Worm (Caenorhabditis elegans): ENCODE results near the gene W02D7.6.

The W02D7.6 gene

ce11 chrV:8268902-8269301 is 32.4 kb downstream of the W02D7.6 start, which contains the start of the genes asp-6 and asp-12 (continued):
- peak; percentile 28; the same call in 1 of the 2 replicates for TF ChIP-seq mdt-29 (GFP tag; IDR thresholded peaks at IDR 0.05)
- no peak for TF ChIP-seq zip-2 (tag; optimal IDR thresholded peaks at IDR 0.05)
- TF ChIP-seq D1046.2 (GFP tag; IDR thresholded peaks at IDR 0.05) = no peak
- TF ChIP-seq fos-1 (tag; optimal IDR thresholded peaks at IDR 0.05) = no peak
- no peak for TF ChIP-seq mxl-3 (GFP tag; optimal IDR thresholded peaks at IDR 0.05)
- peak in 1 of 2 experiments; percentile 12 for TF ChIP-seq unc-62 (GFP tag; optimal IDR thresholded peaks at IDR 0.05 in 1 of 2)
- no peak for TF ChIP-seq unc-62 (tag; optimal IDR thresholded peaks at IDR 0.05)
- TF ChIP-seq lin-13 (GFP tag; optimal IDR thresholded peaks at IDR 0.05) = no peak
- no peak for TF ChIP-seq ceh-20 (GFP tag; IDR thresholded peaks at IDR 0.05)
- no peak for TF ChIP-seq unc-130 (GFP tag; optimal IDR thresholded peaks at IDR 0.05)
- TF ChIP-seq F37D6.2 (tag; optimal IDR thresholded peaks at IDR 0.05) = no peak
- TF ChIP-seq dmd-8 (GFP tag; IDR thresholded peaks at IDR 0.05) = no peak
- no peak for TF ChIP-seq ctbp-1 (GFP tag; IDR thresholded peaks at IDR 0.05)
- TF ChIP-seq arid-1 (GFP tag; conservative IDR thresholded peaks at IDR 0.05) = no peak
- no peak for TF ChIP-seq spr-3 (GFP tag; optimal IDR thresholded peaks at IDR 0.05)
- TF ChIP-seq zip-11 (GFP tag; IDR thresholded peaks at IDR 0.05) = no peak
- no peak for TF ChIP-seq ama-1 (optimal IDR thresholded peaks at IDR 0.05)
- no peak for TF ChIP-seq hlh-30 (tag; optimal IDR thresholded peaks at IDR 0.05; ENCODE audit: insufficient read depth)
- no peak for TF ChIP-seq daf-12 (tag; optimal IDR thresholded peaks at IDR 0.05)
- no peak for TF ChIP-seq daf-16 (GFP tag; optimal IDR thresholded peaks at IDR 0.05)
- peak; percentile 64 for TF ChIP-seq daf-16 (tag; optimal IDR thresholded peaks at IDR 0.05)
- TF ChIP-seq tra-1 (GFP tag; IDR thresholded peaks at IDR 0.05) = no peak
- TF ChIP-seq nhr-77 (tag; optimal IDR thresholded peaks at IDR 0.05) = peak; percentile 78
- TF ChIP-seq lsy-2 (tag; optimal IDR thresholded peaks at IDR 0.05) = no peak
- TF ChIP-seq ceh-32 (tag; optimal IDR thresholded peaks at IDR 0.05; ENCODE audit: poor library complexity) = no peak
- no peak for TF ChIP-seq R02D3.7 (tag; optimal IDR thresholded peaks at IDR 0.05)
- no peak for TF ChIP-seq nhr-10 (tag; optimal IDR thresholded peaks at IDR 0.05)
- no peak for TF ChIP-seq ceh-82 (tag; optimal IDR thresholded peaks at IDR 0.05)
- TF ChIP-seq attf-4 (tag; optimal IDR thresholded peaks at IDR 0.05) = no peak
- no peak for TF ChIP-seq F49E8.2 (tag; optimal IDR thresholded peaks at IDR 0.05; ENCODE audit: borderline replicate concordance)
- TF ChIP-seq pha-4 (GFP tag; IDR thresholded peaks at IDR 0.05) = no peak
- no peak for TF ChIP-seq pha-4 (tag; optimal IDR thresholded peaks at IDR 0.05)
- no peak for TF ChIP-seq lim-7 (GFP tag; IDR thresholded peaks at IDR 0.05)
- peak; percentile 29 for TF ChIP-seq nhr-48 (tag; optimal IDR thresholded peaks at IDR 0.05)
- no peak for TF ChIP-seq spr-1 (tag; optimal IDR thresholded peaks at IDR 0.05)
- no peak for TF ChIP-seq mdl-1 (tag; optimal IDR thresholded peaks at IDR 0.05)
- TF ChIP-seq hlh-11 (tag; optimal IDR thresholded peaks at IDR 0.05) = peak; percentile 69
- peak; percentile 84 for TF ChIP-seq dmd-6 (GFP tag; IDR thresholded peaks at IDR 0.05)
- TF ChIP-seq madf-9 (GFP tag; conservative IDR thresholded peaks at IDR 0.05) = no peak
- TF ChIP-seq Y75B8A.6 (GFP tag; IDR thresholded peaks at IDR 0.05) = 0 out of 2 replicates have a peak, but pooled peaks have one; percentile 6
- TF ChIP-seq duxl-1 (tag; optimal IDR thresholded peaks at IDR 0.05; ENCODE audit: poor library complexity) = no peak
- TF ChIP-seq ceh-28 (tag; optimal IDR thresholded peaks at IDR 0.05) = no peak
- TF ChIP-seq nhr-42 (GFP tag; IDR thresholded peaks at IDR 0.05) = no peak
- TF ChIP-seq mes-2 (tag; optimal IDR thresholded peaks at IDR 0.05; ENCODE audit: poor library complexity, severe bottlenecking) = peak; percentile 28
- TF ChIP-seq T26A8.4 (GFP tag; IDR thresholded peaks at IDR 0.05) = no peak
